Worm (Caenorhabditis elegans) whole organism, L4 larva: ENCODE measurements around the gene dmsr-12.

Source experiments
- dpl-1 ChIP-seq: fragments of 150-350 bp; optimal IDR thresholded peaks from 2 replicates; lab custom pipeline; 2014; ENCODE audit warnings: missing biosample characterization, missing genetic modification reagents, missing genetic modification characterization
- lir-3 ChIP-seq: sonication (generic microtip); optimal IDR thresholded peaks from 2 replicates; lab custom pipeline; 2016; ENCODE audit warnings: mild to moderate bottlenecking, missing genetic modification characterization, missing compliant biosample characterization
- snpc-4 ChIP-seq: fragments of 150-350 bp; optimal IDR thresholded peaks from 2 replicates; lab custom pipeline; 2014; ENCODE audit warnings: missing biosample characterization, missing genetic modification characterization

DNA sequence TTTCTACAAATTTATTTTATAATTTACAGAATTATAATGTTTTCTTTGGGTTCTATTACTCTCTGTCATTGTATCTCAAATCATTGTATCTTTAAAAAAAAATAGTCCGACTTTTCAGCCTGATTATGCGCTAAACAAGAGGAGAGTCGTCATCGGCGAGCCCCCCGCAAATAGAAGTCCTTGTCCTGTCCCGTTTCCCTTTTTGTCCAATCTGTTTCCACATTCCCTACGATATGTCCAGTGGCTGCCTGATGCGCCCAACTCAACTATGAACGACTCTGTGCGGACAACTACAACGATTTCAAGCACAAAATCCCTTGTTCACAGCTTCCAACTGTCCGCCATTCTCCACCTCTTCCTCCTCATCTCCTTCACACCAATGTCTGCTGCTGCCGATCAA, 48.2 kb downstream of the dmsr-12 start, which contains the start of gene dbl-1:
- no peak for TF ChIP-seq lir-3 (tag; lab: Kevin White, UChicago)
- TF ChIP-seq snpc-4 (tag; lab: Kevin White, UChicago) = no peak
- no peak for TF ChIP-seq dpl-1 (GFP tag; lab: Kevin White, UChicago)
